Fruit fly (Drosophila melanogaster): ENCODE measurements around the gene CG11843.

Gene CG11843

DNA sequence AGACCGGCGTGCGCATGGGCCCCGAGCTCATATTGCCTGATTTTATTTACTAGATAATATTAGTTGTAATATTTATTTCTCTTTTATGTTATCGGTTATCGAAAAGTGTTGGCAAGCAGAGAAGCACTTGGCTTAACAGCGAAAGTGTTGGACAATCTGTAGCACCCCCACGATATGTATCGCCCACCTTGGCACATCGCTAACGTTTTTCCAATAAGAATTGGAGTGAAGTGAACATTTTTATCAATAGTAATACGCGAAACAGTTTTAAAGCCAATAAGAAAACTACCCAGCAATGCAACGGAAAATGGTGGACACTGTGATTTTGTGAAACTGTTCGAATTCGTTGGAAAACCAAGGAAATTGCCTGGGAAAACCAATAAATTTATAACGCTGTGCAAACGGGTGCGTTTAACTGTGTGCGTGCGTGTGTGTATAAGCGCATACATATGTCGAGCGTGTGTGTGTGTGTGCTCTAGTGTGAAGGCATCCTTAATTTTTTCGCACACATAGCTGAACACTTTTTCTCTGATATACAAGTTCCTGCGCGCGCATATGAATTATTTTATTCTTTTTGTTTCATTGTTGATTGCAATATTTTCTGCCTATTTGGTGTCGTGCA lies 15.1 kb upstream of the CG11843 start, which contains the start of the genes Slu7 and Pkc98E:
Gene Slu7, minus strand, starts transcription at position 112 of the 622 bp plus-strand sequence.
Gene Pkc98E, plus strand, starts transcription at position 197 of the 622 bp plus-strand sequence.
- peak; percentile 18 for TF ChIP-seq dsf (GFP tag; optimal IDR thresholded peaks at IDR 0.05; ENCODE audit: borderline replicate concordance)
- TF ChIP-seq CrebA (GFP tag; optimal IDR thresholded peaks at IDR 0.05; ENCODE audit: borderline replicate concordance), result no peak
- TF ChIP-seq Mio (GFP tag; optimal IDR thresholded peaks at IDR 0.05), result peak; percentile 58
- peak; percentile 52 for TF ChIP-seq dmrt93B (GFP tag; optimal IDR thresholded peaks at IDR 0.05)
- no peak for TF ChIP-seq dl (GFP tag; optimal IDR thresholded peaks at IDR 0.05; ENCODE audit: insufficient read depth in 1 of 2, partially characterized antibody in 2 of 2)
- TF ChIP-seq Hnf4 (GFP tag; optimal IDR thresholded peaks at IDR 0.05), result peak; percentile 87
- TF ChIP-seq lola (GFP tag; optimal IDR thresholded peaks at IDR 0.05), result no peak
- TF ChIP-seq sv (GFP tag; optimal IDR thresholded peaks at IDR 0.05), result peak; percentile 6
- peak; percentile 56 for TF ChIP-seq CG9705 (GFP tag; optimal IDR thresholded peaks at IDR 0.05)
- TF ChIP-seq rgr (GFP tag; optimal IDR thresholded peaks at IDR 0.05), result peak; percentile 76
- TF ChIP-seq Dif (GFP tag; optimal IDR thresholded peaks at IDR 0.05; ENCODE audit: partially characterized antibody), result no peak
- no peak for TF ChIP-seq brk (GFP tag; optimal IDR thresholded peaks at IDR 0.05)
- peak; percentile 45 for TF ChIP-seq HLH106 (tag; optimal IDR thresholded peaks at IDR 0.05)
- peak; percentile 18 for TF ChIP-seq psq (GFP tag; optimal IDR thresholded peaks at IDR 0.05)
- no peak for TF ChIP-seq pan (optimal IDR thresholded peaks at IDR 0.05)
- TF ChIP-seq tai (GFP tag; optimal IDR thresholded peaks at IDR 0.05), result no peak
- TF ChIP-seq Myc (optimal IDR thresholded peaks at IDR 0.05), result peak; percentile 22
- peak; percentile 91 for TF ChIP-seq Hr83 (GFP tag; optimal IDR thresholded peaks at IDR 0.05; ENCODE audit: poor library complexity, severe bottlenecking)
- no peak for TF ChIP-seq Vsx2 (GFP tag; optimal IDR thresholded peaks at IDR 0.05; ENCODE audit: partially characterized antibody)
- TF ChIP-seq N (GFP tag; optimal IDR thresholded peaks at IDR 0.05), result peak; percentile 73
- peak; percentile 3 to 79 for TF ChIP-seq foxo (GFP tag; optimal IDR thresholded peaks at IDR 0.05)
- TF ChIP-seq Sp1 (GFP tag; optimal IDR thresholded peaks at IDR 0.05), result peak; percentile 58
- TF ChIP-seq fru (GFP tag; optimal IDR thresholded peaks at IDR 0.05), result peak; percentile 64
- TF ChIP-seq woc (GFP tag; optimal IDR thresholded peaks at IDR 0.05), result peak; percentile 18
- peak; percentile 75 for TF ChIP-seq br (GFP tag; optimal IDR thresholded peaks at IDR 0.05)
- no peak for TF ChIP-seq usp (GFP tag; optimal IDR thresholded peaks at IDR 0.05)
- no peak for TF ChIP-seq Rel (GFP tag; optimal IDR thresholded peaks at IDR 0.05)
- TF ChIP-seq Rel (tag; optimal IDR thresholded peaks at IDR 0.05), result peak; percentile 39
- peak; percentile 55 for TF ChIP-seq Jra (GFP tag; optimal IDR thresholded peaks at IDR 0.05)
- TF ChIP-seq OdsH (GFP tag; optimal IDR thresholded peaks at IDR 0.05), result peak; percentile 49
- peak; percentile 51 for TF ChIP-seq GATAd (GFP tag; optimal IDR thresholded peaks at IDR 0.05)
- no peak for TF ChIP-seq Dfd (GFP tag; optimal IDR thresholded peaks at IDR 0.05)
- TF ChIP-seq Hr78 (GFP tag; optimal IDR thresholded peaks at IDR 0.05), result no peak
- TF ChIP-seq jim (GFP tag; optimal IDR thresholded peaks at IDR 0.05), result no peak
- TF ChIP-seq ey (GFP tag; optimal IDR thresholded peaks at IDR 0.05), result peak; percentile 57
- peak; percentile 76 for TF ChIP-seq sage (GFP tag; optimal IDR thresholded peaks at IDR 0.05)
- TF ChIP-seq Abd-B (GFP tag; optimal IDR thresholded peaks at IDR 0.05), result no peak
- TF ChIP-seq CG32264 (GFP tag; optimal IDR thresholded peaks at IDR 0.05), result peak; percentile 62
- TF ChIP-seq h (GFP tag; optimal IDR thresholded peaks at IDR 0.05), result peak; percentile 85

DNA sequence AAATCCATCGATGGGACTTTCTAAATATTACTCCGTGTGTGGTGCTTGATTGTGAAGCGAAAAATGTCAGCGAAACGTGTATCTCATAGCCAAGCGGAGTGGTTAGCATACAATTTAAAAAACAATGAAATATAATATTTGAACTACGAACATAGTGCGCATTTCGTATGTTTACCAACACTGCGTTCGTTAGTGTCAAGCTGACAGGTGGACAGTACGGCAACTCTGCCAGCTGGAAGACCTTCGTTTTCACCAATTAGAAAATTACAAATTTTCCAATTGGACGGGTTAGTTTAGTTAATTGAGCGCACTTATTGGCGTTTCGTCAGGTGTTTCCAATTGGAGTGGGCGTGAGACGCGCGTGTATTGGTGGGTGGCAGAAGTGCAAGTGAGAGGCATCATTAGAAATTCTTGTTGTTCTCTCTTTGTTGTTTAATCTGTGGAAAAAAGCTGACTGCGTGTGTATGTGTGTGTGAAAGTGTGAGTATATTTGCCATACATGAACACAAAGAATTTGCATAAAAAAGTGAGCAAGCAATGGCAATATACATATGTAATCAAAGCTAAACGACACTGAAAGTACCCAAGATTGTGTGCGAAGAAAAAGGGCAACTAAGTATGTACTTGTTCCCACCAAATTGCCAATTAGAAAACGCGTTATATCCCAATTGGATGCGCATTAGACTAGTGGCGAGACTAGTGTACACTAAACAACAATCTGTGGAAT lies 14.3 kb upstream of the CG11843 start:
- peak; percentile 52 for TF ChIP-seq Jra (GFP tag; optimal IDR thresholded peaks at IDR 0.05)
- peak; percentile 3 for TF ChIP-seq CG9705 (GFP tag; optimal IDR thresholded peaks at IDR 0.05)
- TF ChIP-seq Myc (optimal IDR thresholded peaks at IDR 0.05), result peak; percentile 5
- peak; percentile 69 for TF ChIP-seq rgr (GFP tag; optimal IDR thresholded peaks at IDR 0.05)
- no peak for TF ChIP-seq Dif (GFP tag; optimal IDR thresholded peaks at IDR 0.05; ENCODE audit: partially characterized antibody)
- peak; percentile 56 for TF ChIP-seq Hnf4 (GFP tag; optimal IDR thresholded peaks at IDR 0.05)
- TF ChIP-seq fru (GFP tag; optimal IDR thresholded peaks at IDR 0.05), result peak; percentile 53
- peak; percentile 28 for TF ChIP-seq Sp1 (GFP tag; optimal IDR thresholded peaks at IDR 0.05)
- TF ChIP-seq ey (GFP tag; optimal IDR thresholded peaks at IDR 0.05), result peak; percentile 49
- no peak for TF ChIP-seq Rel (GFP tag; optimal IDR thresholded peaks at IDR 0.05)
- no peak for TF ChIP-seq Rel (tag; optimal IDR thresholded peaks at IDR 0.05)
- no peak for TF ChIP-seq Mio (GFP tag; optimal IDR thresholded peaks at IDR 0.05)
- TF ChIP-seq h (GFP tag; optimal IDR thresholded peaks at IDR 0.05), result peak; percentile 64
- no peak for TF ChIP-seq CrebA (GFP tag; optimal IDR thresholded peaks at IDR 0.05; ENCODE audit: borderline replicate concordance)
- TF ChIP-seq sv (GFP tag; optimal IDR thresholded peaks at IDR 0.05), result peak; percentile 14
- TF ChIP-seq Hr83 (GFP tag; optimal IDR thresholded peaks at IDR 0.05; ENCODE audit: poor library complexity, severe bottlenecking), result peak; percentile 43
- TF ChIP-seq OdsH (GFP tag; optimal IDR thresholded peaks at IDR 0.05), result no peak
- TF ChIP-seq dl (GFP tag; optimal IDR thresholded peaks at IDR 0.05; ENCODE audit: insufficient read depth in 1 of 2, partially characterized antibody in 2 of 2), result no peak
- TF ChIP-seq foxo (GFP tag; optimal IDR thresholded peaks at IDR 0.05), result peak in 1 of 2 experiments; percentile 61

Measured in whole organism, wandering third instar larva.